Worm (Caenorhabditis elegans) whole organism, L4/young adult: ENCODE measurements around the gene math-5.

ENCODE experiments used
- W03F9.2 ChIP-seq: fragments of 150-350 bp; optimal IDR thresholded peaks from 2 replicates; lab custom pipeline; 2014; ENCODE audit warnings: missing biosample characterization, missing genetic modification characterization
- dao-5 ChIP-seq: sonication (generic microtip); optimal IDR thresholded peaks from 2 replicates; lab custom pipeline; 2016; ENCODE audit warnings: missing genotype, missing genetic modification characterization, moderate library complexity, missing compliant biosample characterization

DNA sequence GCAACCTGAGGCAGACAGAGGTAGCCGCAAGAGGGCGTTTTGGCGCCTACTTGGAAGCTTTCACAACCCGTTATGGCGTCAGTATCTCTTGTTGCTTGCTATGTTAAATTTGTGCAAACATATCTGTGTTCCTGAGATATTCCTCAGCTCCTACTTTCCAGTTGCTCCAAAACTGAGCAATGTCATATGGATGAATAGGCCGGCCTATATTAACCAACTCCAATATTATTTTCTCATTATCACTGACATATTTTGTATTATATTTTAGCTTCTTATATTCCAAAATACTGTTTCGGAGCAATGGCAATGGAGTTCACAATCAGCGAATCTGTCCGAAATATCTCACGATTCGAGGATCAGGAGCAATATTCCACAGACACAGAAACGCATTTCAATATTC lies 6.9 kb downstream of the math-5 start, which contains the start of gene math-13:
- no peak for TF ChIP-seq dao-5 (tag; lab: Kevin White, UChicago)
- no peak for TF ChIP-seq W03F9.2
